Fruit fly (Drosophila melanogaster): ENCODE measurements around the gene CG46394.

DNA sequence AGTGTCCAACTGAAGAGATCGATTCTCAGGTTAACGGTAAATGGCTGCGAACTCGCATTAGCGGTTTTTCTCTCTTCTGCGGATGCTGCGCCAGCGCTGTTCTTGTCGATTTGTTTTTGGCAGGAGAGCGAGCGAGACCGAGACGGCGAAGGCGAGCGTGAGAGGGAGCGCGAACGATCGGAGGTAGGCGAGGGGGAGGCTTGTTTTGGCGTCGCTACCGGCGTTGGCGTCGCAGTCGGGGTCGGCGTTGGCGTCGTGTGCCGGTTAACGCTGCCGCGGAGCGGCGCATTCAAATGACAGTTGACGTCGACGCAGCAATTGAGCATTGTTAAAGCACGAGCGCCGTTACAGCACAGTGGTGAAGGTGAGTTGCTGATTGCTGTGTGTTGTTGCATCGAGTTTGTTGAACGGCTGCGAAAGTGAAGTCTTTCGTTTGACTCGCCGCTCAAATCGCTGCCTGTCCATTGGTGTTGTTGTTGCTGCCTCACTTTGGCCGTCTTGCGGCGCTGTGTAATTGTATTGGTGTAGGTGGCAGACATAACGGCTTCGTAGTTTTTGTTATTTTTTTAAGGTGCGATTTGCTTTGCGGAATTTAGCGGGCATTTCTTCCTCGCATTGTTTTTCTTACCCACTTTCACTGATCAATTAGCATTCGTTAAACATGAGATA is 13.2 kb upstream of the CG46394 start:
- no peak for TF ChIP-seq psq (optimal IDR thresholded peaks at IDR 0.05)
- TF ChIP-seq EcR (GFP tag; optimal IDR thresholded peaks at IDR 0.05): no peak
- no peak for TF ChIP-seq usp (GFP tag; optimal IDR thresholded peaks at IDR 0.05)
- TF ChIP-seq pan (optimal IDR thresholded peaks at IDR 0.05): no peak

Data from whole organism.